Worm (Caenorhabditis elegans): Measurements from ENCODE around the gene C55A1.7.
A peak's percentile ranks its signal among the peaks of the same experiment; 100 is the strongest.
"Not testable (repeated sequence)": the region's sequence is repeated elsewhere in the genome, so short reads cannot be mapped to it uniquely, and the experiment has no call there.

C55A1.7 gene

DNA sequence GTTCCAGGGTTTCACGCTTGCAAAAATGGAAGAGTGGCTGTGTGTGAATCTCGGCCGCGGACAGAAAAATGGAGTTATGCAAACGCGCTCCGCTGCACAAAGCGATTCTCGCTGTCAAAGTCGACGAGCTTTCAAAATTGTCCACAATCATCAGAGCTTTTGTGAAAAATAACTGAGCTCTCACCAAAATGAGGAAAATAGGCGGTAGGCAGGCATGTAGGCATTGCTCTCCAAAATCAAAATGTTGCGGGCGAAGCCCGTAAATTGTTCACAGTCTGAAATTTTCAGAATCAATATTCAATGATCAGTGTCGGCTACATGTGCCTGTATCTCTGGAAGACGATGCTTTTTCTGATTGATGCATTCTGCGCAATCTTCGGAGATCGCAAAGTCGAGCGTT is 21.4 kb upstream of the C55A1.7 start, which contains the start of gene K06B4.4:
TSS of gene K06B4.4 (plus strand) at position 301 of the 400 bp plus-strand sequence.
- TF ChIP-seq madf-8 (GFP tag; conservative IDR thresholded peaks at IDR 0.05) (no peak), aptf-2 (GFP tag; conservative IDR thresholded peaks at IDR 0.05) (no peak), ekl-4 (GFP tag; IDR thresholded peaks at IDR 0.05) (no peak)

DNA sequence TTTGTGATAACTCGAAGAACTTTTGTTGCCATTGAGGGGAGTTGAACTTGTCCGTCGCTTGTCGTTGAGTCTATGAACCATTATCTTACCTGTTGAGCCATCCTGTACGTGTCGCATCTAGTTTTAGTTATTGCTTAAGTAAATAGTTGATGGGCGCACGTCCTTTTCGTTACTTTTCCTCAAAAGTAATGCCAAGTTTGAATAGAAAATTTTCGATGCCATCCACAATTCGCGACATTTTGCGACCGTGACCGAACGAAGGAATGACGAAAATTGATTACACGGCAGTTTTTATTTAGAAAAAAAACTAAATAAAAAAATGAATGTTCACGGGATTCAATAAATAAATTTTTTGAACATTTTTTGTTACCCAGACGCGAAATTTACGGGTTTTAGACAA is 20.8 kb upstream of the C55A1.7 start, which contains the start of gene F53E4.1:
TSS of gene F53E4.1 (minus strand) at position 101 of the 400 bp plus-strand sequence.
- TF ChIP-seq rpc-1 (optimal IDR thresholded peaks at IDR 0.05), result not testable (repeated sequence)
- peak; percentile 12 for TF ChIP-seq rpc-1 (tag; optimal IDR thresholded peaks at IDR 0.05)

DNA sequence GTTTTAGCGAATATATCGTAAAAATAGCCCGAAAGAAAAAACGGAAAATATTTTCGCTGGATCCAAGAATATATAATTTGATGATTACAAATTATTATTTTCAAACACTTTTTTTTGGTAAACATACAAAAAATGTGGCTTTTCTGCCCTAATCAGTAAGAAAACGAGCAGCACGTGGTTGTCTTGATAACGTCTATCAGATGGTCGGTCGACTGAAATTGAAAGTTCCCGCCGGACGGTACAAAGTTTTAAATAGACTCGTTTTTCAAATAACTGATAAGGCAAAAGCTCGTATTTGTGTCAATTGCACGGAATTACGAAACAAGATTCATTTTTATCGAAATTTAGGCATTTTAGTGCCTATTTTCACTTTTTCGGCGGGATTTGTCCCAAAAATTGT is 19.3 kb upstream of the C55A1.7 start:
- TF ChIP-seq ztf-22 (GFP tag; optimal IDR thresholded peaks at IDR 0.05) (peak; percentile 46), pha-4 (tag; optimal IDR thresholded peaks at IDR 0.05) (peak; percentile 72), tbp1 (GFP tag; optimal IDR thresholded peaks at IDR 0.05) (peak; percentile 25), him-1 (tag; optimal IDR thresholded peaks at IDR 0.05) (no peak), ZK185.1 (tag; optimal IDR thresholded peaks at IDR 0.05; ENCODE audit: poor library complexity, severe bottlenecking) (no peak), mes-4 (tag; optimal IDR thresholded peaks at IDR 0.05) (no peak), snpc-3.4 (tag; optimal IDR thresholded peaks at IDR 0.05) (no peak), nfyb-1 (GFP tag; IDR thresholded peaks at IDR 0.05) (0 out of 2 replicates have a peak, but pooled peaks have one; percentile 11), nhr-80 (tag; optimal IDR thresholded peaks at IDR 0.05) (peak; percentile 96), cebp-1 (GFP tag; IDR thresholded peaks at IDR 0.05) (peak; percentile 47; the same call in 1 of the 2 replicates), cebp-1 (tag; optimal IDR thresholded peaks at IDR 0.05) (no peak), dox-1 (GFP tag; IDR thresholded peaks at IDR 0.05) (0 out of 2 replicates have a peak, but pooled peaks have one; percentile 49), let-607 (tag; optimal IDR thresholded peaks at IDR 0.05) (peak in 1 of 2 experiments; percentile 63), unc-62 (GFP tag; optimal IDR thresholded peaks at IDR 0.05) (peak; percentile 20), lir-1 (GFP tag; conservative IDR thresholded peaks at IDR 0.05) (0 out of 2 replicates have a peak, but pooled peaks have one; percentile 11), atf-7 (tag; optimal IDR thresholded peaks at IDR 0.05) (peak; percentile 64), T26A5.8 (tag; optimal IDR thresholded peaks at IDR 0.05) (no peak)

DNA sequence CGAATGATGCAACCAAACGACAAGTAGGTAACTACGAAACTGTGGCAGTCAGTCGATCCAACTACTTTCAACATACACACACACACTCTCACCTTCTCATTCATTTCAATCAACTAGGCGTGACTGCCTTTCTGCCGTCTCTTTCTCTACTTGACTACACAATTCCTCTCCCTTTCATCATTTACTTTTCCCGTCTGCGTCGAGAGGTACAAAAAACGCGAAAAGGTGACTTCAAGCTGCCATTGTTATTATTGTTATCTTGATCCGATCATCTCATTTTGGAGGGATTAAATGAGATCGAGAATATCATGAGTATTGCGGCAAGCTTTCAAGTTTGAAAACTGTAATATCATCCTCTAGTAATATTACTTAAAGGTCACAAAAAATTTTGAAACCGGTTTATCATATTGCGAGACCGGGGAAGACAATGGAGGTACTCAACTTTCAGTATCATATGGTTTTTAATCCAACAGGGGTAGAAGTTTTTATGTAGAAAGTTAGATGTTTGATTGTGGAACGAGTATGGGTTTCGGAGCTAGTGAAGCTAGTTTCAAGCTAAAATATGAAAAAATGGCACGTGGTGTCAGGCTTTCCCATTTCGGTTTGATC is 16.7 kb upstream of the C55A1.7 start:
- TF ChIP-seq B0035.1 (tag; optimal IDR thresholded peaks at IDR 0.05), result no peak
- TF ChIP-seq unc-130 (GFP tag; optimal IDR thresholded peaks at IDR 0.05), result no peak
- TF ChIP-seq dox-1 (GFP tag; IDR thresholded peaks at IDR 0.05), result 0 out of 2 replicates have a peak, but pooled peaks have one; percentile 26
- no peak for TF ChIP-seq ZK185.1 (tag; optimal IDR thresholded peaks at IDR 0.05; ENCODE audit: poor library complexity, severe bottlenecking)
- TF ChIP-seq F57A8.1 (GFP tag; optimal IDR thresholded peaks at IDR 0.05), result no peak
- TF ChIP-seq ceh-91 (GFP tag; IDR thresholded peaks at IDR 0.05), result no peak
- TF ChIP-seq let-607 (tag; optimal IDR thresholded peaks at IDR 0.05), result no peak
- peak; percentile 45 for TF ChIP-seq nhr-80 (tag; optimal IDR thresholded peaks at IDR 0.05)
- TF ChIP-seq F39B2.1 (GFP tag; IDR thresholded peaks at IDR 0.05), result no peak
- peak; percentile 40; the same call in 1 of the 2 replicates for TF ChIP-seq hmg-1.2 (GFP tag; IDR thresholded peaks at IDR 0.05)
- no peak for TF ChIP-seq athp-1 (tag; optimal IDR thresholded peaks at IDR 0.05)
- TF ChIP-seq lsl-1 (GFP tag; optimal IDR thresholded peaks at IDR 0.05), result no peak
- TF ChIP-seq lin-26 (GFP tag; IDR thresholded peaks at IDR 0.05), result no peak
- no peak for TF ChIP-seq Y79H2A.3 (GFP tag; conservative IDR thresholded peaks at IDR 0.05)
- TF ChIP-seq K11D2.4 (GFP tag; IDR thresholded peaks at IDR 0.05), result no peak
- TF ChIP-seq cebp-1 (GFP tag; IDR thresholded peaks at IDR 0.05), result no peak
- peak; percentile 70 for TF ChIP-seq cebp-1 (tag; optimal IDR thresholded peaks at IDR 0.05)
- no peak for TF ChIP-seq attf-3 (GFP tag; conservative IDR thresholded peaks at IDR 0.05)
- TF ChIP-seq ekl-4 (GFP tag; IDR thresholded peaks at IDR 0.05), result no peak
- no peak for TF ChIP-seq dpl-1 (GFP tag; optimal IDR thresholded peaks at IDR 0.05)
- TF ChIP-seq ceh-40 (GFP tag; IDR thresholded peaks at IDR 0.05), result no peak
- no peak for TF ChIP-seq pha-4 (tag; optimal IDR thresholded peaks at IDR 0.05)
- no peak for TF ChIP-seq nfyb-1 (GFP tag; IDR thresholded peaks at IDR 0.05)
- no peak for TF ChIP-seq somi-1 (GFP tag; optimal IDR thresholded peaks at IDR 0.05)
- peak; percentile 33 for TF ChIP-seq attf-5 (GFP tag; optimal IDR thresholded peaks at IDR 0.05)
- TF ChIP-seq T07F8.4 (tag; optimal IDR thresholded peaks at IDR 0.05), result no peak
- no peak for TF ChIP-seq akir-1 (GFP tag; optimal IDR thresholded peaks at IDR 0.05)
- no peak for TF ChIP-seq B0019.2 (GFP tag; conservative IDR thresholded peaks at IDR 0.05)
- TF ChIP-seq chd-7 (tag; optimal IDR thresholded peaks at IDR 0.05), result no peak

All from whole organism, young adult.